Worm (Caenorhabditis elegans): Measurements from ENCODE around the gene idpc-7.

DNA sequence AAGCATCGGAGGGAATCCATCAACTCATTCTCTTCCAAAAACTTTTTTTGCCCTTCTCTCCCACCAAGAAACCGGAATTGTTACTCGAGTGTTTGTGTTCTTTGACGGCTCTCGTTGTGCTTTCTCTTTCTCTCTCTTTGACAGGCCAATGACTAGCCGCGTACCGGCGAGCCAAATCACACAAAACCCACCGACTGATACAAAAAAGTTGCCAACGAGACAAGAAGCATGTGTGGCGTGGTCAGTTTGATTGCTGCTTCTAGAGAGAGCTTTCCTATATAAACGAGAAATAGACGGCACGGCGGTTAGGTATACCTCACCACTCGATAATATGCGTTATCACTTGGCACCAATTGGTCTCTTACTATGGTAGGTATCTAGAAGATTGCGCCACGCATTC is 3.1 kb downstream of the idpc-7 start, which contains the start of gene pqn-63:
- TF ChIP-seq Y48G9A.11 (GFP tag; IDR thresholded peaks at IDR 0.05): no peak
- TF ChIP-seq mep-1 (tag; optimal IDR thresholded peaks at IDR 0.05): no peak
- TF ChIP-seq nhr-76 (tag; optimal IDR thresholded peaks at IDR 0.05): no peak
- no peak for TF ChIP-seq sdz-12 (GFP tag; optimal IDR thresholded peaks at IDR 0.05)
- no peak for TF ChIP-seq ztf-11 (tag; optimal IDR thresholded peaks at IDR 0.05)

Measured in whole organism, L4 larva.